Worm (Caenorhabditis elegans): ENCODE measurements around the gene spat-2.
"Not testable (repeated sequence)": the region's sequence is repeated elsewhere in the genome, so short reads cannot be mapped to it uniquely, and the experiment has no call there.

The spat-2 gene

DNA sequence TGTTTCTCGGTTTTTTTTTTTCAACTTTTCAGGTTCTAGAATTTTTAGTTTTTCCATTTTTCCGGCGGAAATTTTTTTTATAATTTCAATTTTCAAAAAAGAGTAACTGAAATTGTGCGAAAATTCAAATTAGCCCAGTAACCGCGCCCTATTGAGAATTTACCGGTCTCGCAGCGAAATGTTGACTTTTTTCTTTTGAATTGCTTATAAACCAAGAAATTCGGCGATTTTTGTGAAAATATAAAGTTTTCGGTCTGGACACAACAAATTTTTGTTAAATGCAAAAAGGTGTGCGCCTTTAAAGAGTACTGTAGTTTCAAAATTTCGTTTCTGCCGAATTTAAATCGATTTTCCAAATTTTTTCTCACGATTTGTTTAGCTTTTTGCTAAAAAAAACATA is 26.1 kb upstream of the spat-2 start:
- TF ChIP-seq nhr-76 (tag; optimal IDR thresholded peaks at IDR 0.05) (no peak), unc-62 (GFP tag; optimal IDR thresholded peaks at IDR 0.05) (no peak), ces-1 (GFP tag; optimal IDR thresholded peaks at IDR 0.05) (no peak), zip-8 (tag; optimal IDR thresholded peaks at IDR 0.05) (no peak), ceh-43 (GFP tag; optimal IDR thresholded peaks at IDR 0.05) (no peak), flh-1 (GFP tag; optimal IDR thresholded peaks at IDR 0.05) (no peak), pha-4 (tag; optimal IDR thresholded peaks at IDR 0.05) (no peak), ham-2 (GFP tag; optimal IDR thresholded peaks at IDR 0.05) (no peak)

DNA sequence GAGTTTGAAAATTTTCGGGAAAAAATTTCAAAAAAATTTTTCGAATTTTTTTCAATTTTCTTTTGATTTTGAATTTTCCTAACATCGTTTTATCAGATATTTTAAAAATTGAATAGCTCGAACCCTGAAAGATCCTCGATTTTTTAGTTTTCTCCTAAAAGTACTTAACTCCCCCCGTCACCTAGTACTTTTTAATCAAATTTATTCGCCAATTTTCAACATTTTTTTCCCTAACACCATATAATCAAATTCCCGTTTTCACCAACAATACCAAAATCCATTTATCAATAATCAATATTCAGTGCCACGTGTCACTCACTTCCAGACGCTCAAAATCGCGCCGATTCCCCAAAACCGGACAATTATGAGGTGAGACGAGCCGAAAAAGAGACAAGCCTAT is 24.5 kb upstream of the spat-2 start, which contains the start of gene kvs-4:
Gene kvs-4 (plus strand): TSS at position 301 of the 400 bp plus-strand sequence.
- TF ChIP-seq ceh-43 (GFP tag; optimal IDR thresholded peaks at IDR 0.05) (no peak), mls-2 (tag; optimal IDR thresholded peaks at IDR 0.05) (no peak), tbx-8 (GFP tag; optimal IDR thresholded peaks at IDR 0.05) (no peak), unc-62 (GFP tag; optimal IDR thresholded peaks at IDR 0.05) (no peak), hlh-1 (tag; optimal IDR thresholded peaks at IDR 0.05) (no peak), lin-32 (GFP tag; optimal IDR thresholded peaks at IDR 0.05) (no peak), ces-1 (GFP tag; optimal IDR thresholded peaks at IDR 0.05) (no peak), nhr-12 (tag; optimal IDR thresholded peaks at IDR 0.05) (no peak), snpc-4 (tag; optimal IDR thresholded peaks at IDR 0.05) (no peak), flh-1 (GFP tag; optimal IDR thresholded peaks at IDR 0.05) (no peak)

ce11 chrIII:11022278-11022677 is 14.5 kb upstream of the spat-2 start:
- TF ChIP-seq ceh-83 (GFP tag; optimal IDR thresholded peaks at IDR 0.05) (peak; percentile 11), zip-8 (tag; optimal IDR thresholded peaks at IDR 0.05) (no peak)

DNA sequence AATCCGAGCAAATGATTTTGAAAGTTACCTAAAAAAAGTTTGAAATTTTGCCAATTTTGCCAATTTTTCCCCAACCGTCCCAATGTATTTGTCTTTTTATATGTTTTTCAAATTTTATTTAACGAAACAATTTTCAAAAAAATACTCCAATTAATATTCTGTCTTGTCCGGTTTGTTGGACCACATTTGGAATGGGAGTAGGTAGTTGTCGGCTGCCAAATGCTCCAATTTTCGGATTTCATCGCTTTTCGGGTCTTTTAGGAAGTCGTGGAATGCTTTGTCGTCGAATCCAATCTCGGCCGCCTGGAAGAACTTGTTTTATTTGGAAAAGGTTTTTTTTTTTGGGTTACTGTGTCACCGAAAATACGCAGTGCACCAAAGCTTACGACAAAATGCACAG is 11.6 kb upstream of the spat-2 start:
- no peak for TF ChIP-seq tbx-8 (GFP tag; optimal IDR thresholded peaks at IDR 0.05)
- no peak for TF ChIP-seq nhr-76 (tag; optimal IDR thresholded peaks at IDR 0.05)
- no peak for TF ChIP-seq flh-1 (GFP tag; optimal IDR thresholded peaks at IDR 0.05)
- TF ChIP-seq M03D4.4 (tag; optimal IDR thresholded peaks at IDR 0.05), result no peak
- TF ChIP-seq hlh-1 (tag; optimal IDR thresholded peaks at IDR 0.05), result no peak
- TF ChIP-seq lsy-2 (tag; optimal IDR thresholded peaks at IDR 0.05), result no peak
- no peak for TF ChIP-seq unc-39 (tag; optimal IDR thresholded peaks at IDR 0.05)
- TF ChIP-seq zip-8 (tag; optimal IDR thresholded peaks at IDR 0.05), result no peak
- no peak for TF ChIP-seq blmp-1 (tag; optimal IDR thresholded peaks at IDR 0.05)
- no peak for TF ChIP-seq ztf-11 (tag; optimal IDR thresholded peaks at IDR 0.05)
- TF ChIP-seq unc-120 (tag; optimal IDR thresholded peaks at IDR 0.05; ENCODE audit: poor library complexity, severe bottlenecking), result no peak
- TF ChIP-seq ces-1 (GFP tag; optimal IDR thresholded peaks at IDR 0.05), result no peak
- no peak for TF ChIP-seq nhr-12 (tag; optimal IDR thresholded peaks at IDR 0.05)
- TF ChIP-seq ceh-39 (tag; optimal IDR thresholded peaks at IDR 0.05), result no peak
- TF ChIP-seq sptf-1 (tag; optimal IDR thresholded peaks at IDR 0.05), result no peak
- TF ChIP-seq mab-5 (tag; optimal IDR thresholded peaks at IDR 0.05), result no peak

DNA sequence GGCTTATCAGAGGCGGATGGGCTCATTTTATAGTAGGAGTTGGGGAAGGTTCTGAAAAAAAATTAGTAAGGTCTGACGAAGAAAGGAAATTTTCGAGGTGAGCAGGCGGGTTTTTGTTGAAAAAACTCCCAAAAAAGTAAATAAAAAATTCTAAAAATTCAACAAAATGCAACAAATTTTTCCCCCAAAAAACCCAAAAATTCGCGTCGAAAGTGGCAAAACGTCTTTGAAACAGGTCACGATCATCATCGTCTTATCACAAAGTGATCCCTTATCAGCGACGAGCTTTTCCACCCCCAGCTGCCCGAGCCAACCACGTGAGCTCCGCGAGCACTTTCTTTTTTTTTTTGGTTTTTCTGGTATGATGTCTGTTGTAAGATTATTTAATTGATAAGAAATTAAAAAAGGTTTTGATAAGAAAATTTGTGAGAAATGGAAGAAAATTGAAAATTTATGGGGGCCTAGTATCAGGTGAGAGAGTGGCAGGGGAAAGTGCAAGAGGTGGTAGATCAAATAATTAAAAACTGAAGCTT is 10.2 kb upstream of the spat-2 start, which contains the start of gene Y48A6B.7:
Gene Y48A6B.7 (minus strand): TSS at position 51 of the 533 bp plus-strand sequence.
- TF ChIP-seq nhr-12 (tag; optimal IDR thresholded peaks at IDR 0.05) (no peak), nhr-28 (tag; optimal IDR thresholded peaks at IDR 0.05) (no peak), unc-39 (tag; optimal IDR thresholded peaks at IDR 0.05) (no peak), nhr-237 (tag; optimal IDR thresholded peaks at IDR 0.05) (no peak), M03D4.4 (tag; optimal IDR thresholded peaks at IDR 0.05) (no peak), cnd-1 (tag; optimal IDR thresholded peaks at IDR 0.05) (no peak), elt-1 (tag; optimal IDR thresholded peaks at IDR 0.05; ENCODE audit: borderline replicate concordance, insufficient read depth) (no peak), ztf-11 (tag; optimal IDR thresholded peaks at IDR 0.05) (no peak), ceh-83 (GFP tag; optimal IDR thresholded peaks at IDR 0.05) (no peak), flh-1 (GFP tag; optimal IDR thresholded peaks at IDR 0.05) (no peak), lin-32 (GFP tag; optimal IDR thresholded peaks at IDR 0.05) (no peak), nhr-76 (tag; optimal IDR thresholded peaks at IDR 0.05) (no peak), drap-1 (GFP tag; optimal IDR thresholded peaks at IDR 0.05) (no peak)

DNA sequence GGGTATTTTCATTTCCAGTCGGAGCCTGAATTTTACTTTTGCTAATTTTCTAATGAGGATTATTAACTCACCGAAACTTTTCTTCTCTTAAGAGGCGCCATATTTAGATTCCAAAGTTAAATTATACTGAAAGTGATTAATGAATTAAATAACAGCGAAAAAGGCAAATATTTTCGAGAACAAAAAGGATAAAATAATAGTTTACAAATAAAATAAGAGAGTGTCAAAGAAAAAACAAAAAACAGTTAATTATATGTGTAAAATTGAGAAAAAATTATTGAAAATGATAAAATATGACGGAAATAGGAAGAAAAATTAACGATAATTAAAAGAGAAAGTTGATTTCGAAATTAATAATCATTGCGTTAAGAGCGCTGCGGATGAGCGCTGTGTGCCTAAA is 7.4 kb upstream of the spat-2 start, which contains the start of gene Y48A6B.8:
Gene Y48A6B.8 (minus strand): TSS at position 101 of the 400 bp plus-strand sequence.
- TF ChIP-seq nhr-28 (tag; optimal IDR thresholded peaks at IDR 0.05); elt-3 (tag; optimal IDR thresholded peaks at IDR 0.05); drap-1 (GFP tag; optimal IDR thresholded peaks at IDR 0.05): not testable (repeated sequence)

Data from whole organism, mixed stage, embryonic.